Fruit fly (Drosophila melanogaster) whole organism, prepupa: Measurements from ENCODE around the gene Rga.

Experiments
- CG10669 ChIP-seq: fragments of 200-800 bp; sonication (Bioruptor generic); optimal IDR thresholded peaks from 3 replicates; lab custom pipeline; 2018; ENCODE audit warnings: missing biosample characterization, mild to moderate bottlenecking, missing genetic modification characterization, moderate library complexity
- CG11762 ChIP-seq: fragments of 200-800 bp; sonication (Bioruptor generic); optimal IDR thresholded peaks from 3 replicates; lab custom pipeline; 2016; ENCODE audit warnings: missing biosample characterization, missing genetic modification characterization; ENCODE audit not compliant: insufficient read depth
- CG32006 ChIP-seq: fragments of 200-800 bp; sonication (Bioruptor generic); optimal IDR thresholded peaks from 3 replicates; lab custom pipeline; 2017; ENCODE audit warnings: missing biosample characterization, mild to moderate bottlenecking, missing genetic modification characterization
- CG6163 ChIP-seq: fragments of 200-800 bp; sonication (Bioruptor generic); IDR thresholded peaks from 3 replicates; pipeline ENCODE4 v1.3.6; 2022; ENCODE audit warnings: missing biosample characterization, missing genetic modification characterization
- CG6808 ChIP-seq: fragments of 200-800 bp; sonication (Bioruptor generic); optimal IDR thresholded peaks from 3 replicates; lab custom pipeline; 2017; ENCODE audit warnings: missing biosample characterization, missing genetic modification characterization, mild to moderate bottlenecking, moderate library complexity, missing genetic modification reagents
- CG7368 ChIP-seq: fragments of 200-800 bp; sonication (Bioruptor generic); optimal IDR thresholded peaks from 3 replicates; lab custom pipeline; 2016; ENCODE audit warnings: missing biosample characterization, missing genetic modification characterization
- Eip78C ChIP-seq: fragments of 200-800 bp; sonication (Bioruptor generic); peaks from one replicate; lab custom pipeline; 2016; ENCODE audit warnings: missing biosample characterization, missing genetic modification characterization
- OdsH ChIP-seq: fragments of 200-800 bp; sonication (Bioruptor generic); optimal IDR thresholded peaks from 3 replicates; lab custom pipeline; 2016; ENCODE audit warnings: missing biosample characterization, missing genetic modification characterization
- achi ChIP-seq: fragments of 200-800 bp; sonication (Bioruptor generic); optimal IDR thresholded peaks from 3 replicates; lab custom pipeline; 2016; ENCODE audit warnings: missing biosample characterization, missing genetic modification characterization
- fd85E ChIP-seq: fragments of 200-800 bp; sonication (Bioruptor generic); optimal IDR thresholded peaks from 3 replicates; lab custom pipeline; 2016; ENCODE audit warnings: missing biosample characterization, missing genetic modification characterization
- fkh ChIP-seq: fragments of 200-800 bp; sonication (Bioruptor generic); optimal IDR thresholded peaks from 3 replicates; lab custom pipeline; 2017; ENCODE audit warnings: missing biosample characterization, mild to moderate bottlenecking, missing genetic modification characterization, moderate library complexity
- svp ChIP-seq: fragments of 200-800 bp; sonication (Bioruptor generic); peaks from one replicate; lab custom pipeline; 2016; ENCODE audit warnings: missing biosample characterization, missing genetic modification characterization

DNA sequence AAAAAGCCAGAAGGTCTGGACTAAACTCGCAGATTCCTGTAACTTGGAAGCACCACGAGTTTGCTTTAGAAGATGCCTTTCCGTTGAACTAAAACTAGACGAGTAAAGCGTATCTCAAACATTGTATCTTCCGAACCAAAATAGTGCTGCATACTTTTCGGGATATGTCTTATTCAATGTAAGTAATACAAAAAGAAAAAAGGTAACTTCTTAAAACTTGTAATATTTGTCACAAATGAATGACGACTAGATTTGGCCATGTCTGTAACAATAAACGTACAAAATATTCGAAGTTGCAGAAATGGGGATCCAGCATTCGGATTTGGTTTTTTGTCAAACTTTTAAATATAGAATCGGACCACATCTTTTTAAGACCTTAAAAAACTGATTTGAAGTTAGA lies 18.0 kb downstream of the Rga start:
- TF ChIP-seq CG6808 (GFP tag; lab: Kevin White, UChicago) (no peak), CG6163 (GFP tag; lab: Robert Waterston, UW) (no peak), fd85E (GFP tag; lab: Kevin White, UChicago) (no peak), CG7368 (GFP tag; lab: Kevin White, UChicago) (no peak), CG10669 (GFP tag; lab: Kevin White, UChicago) (no peak), achi (no peak), CG11762 (GFP tag; lab: Kevin White, UChicago) (no peak), CG32006 (no peak), svp (GFP tag; lab: Kevin White, UChicago) (no peak), fkh (GFP tag; lab: Kevin White, UChicago) (no peak), Eip78C (GFP tag; lab: Kevin White, UChicago) (no peak), OdsH (GFP tag; lab: Kevin White, UChicago) (no peak)
